Worm (Caenorhabditis elegans): ENCODE measurements around the gene C18H9.1.

DNA sequence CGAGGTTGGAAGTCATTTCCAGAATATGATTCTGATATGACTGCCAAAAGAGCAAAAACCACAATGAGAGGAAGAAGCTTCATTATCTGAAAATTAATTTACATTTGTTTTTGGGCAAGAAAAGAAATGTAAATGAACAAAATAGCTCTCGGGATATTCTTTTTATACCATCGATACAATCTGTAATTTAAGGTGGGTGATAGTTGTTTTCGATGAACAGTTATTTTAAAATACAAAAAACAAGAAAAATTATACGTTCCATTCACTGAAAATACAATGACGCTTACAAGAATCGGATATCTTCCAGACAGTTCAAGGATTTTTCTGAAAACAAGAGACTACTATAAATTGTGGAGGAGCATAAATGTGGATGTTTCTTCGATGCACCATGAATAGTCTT is 45.8 kb downstream of the C18H9.1 start, which contains the start of gene ins-15:
- TF ChIP-seq nhr-28 (tag; optimal IDR thresholded peaks at IDR 0.05): no peak
- TF ChIP-seq mdl-1 (tag; optimal IDR thresholded peaks at IDR 0.05): no peak
- TF ChIP-seq nhr-237 (tag; optimal IDR thresholded peaks at IDR 0.05): no peak
- no peak for TF ChIP-seq isw-1 (GFP tag; IDR thresholded peaks at IDR 0.05)
- TF ChIP-seq nhr-77 (tag; optimal IDR thresholded peaks at IDR 0.05): no peak
- TF ChIP-seq dsc-1 (tag; optimal IDR thresholded peaks at IDR 0.05): no peak
- TF ChIP-seq mef-2 (tag; optimal IDR thresholded peaks at IDR 0.05): no peak
- TF ChIP-seq lin-15B (tag; optimal IDR thresholded peaks at IDR 0.05): no peak
- no peak for TF ChIP-seq elt-2 (tag; optimal IDR thresholded peaks at IDR 0.05)
- no peak for TF ChIP-seq nhr-20 (tag; optimal IDR thresholded peaks at IDR 0.05)
- TF ChIP-seq aly-2 (tag; optimal IDR thresholded peaks at IDR 0.05): no peak
- TF ChIP-seq hlh-17 (GFP tag; optimal IDR thresholded peaks at IDR 0.05; ENCODE audit: borderline replicate concordance): no peak
- TF ChIP-seq C04F5.9 (tag; optimal IDR thresholded peaks at IDR 0.05): no peak
- TF ChIP-seq ceh-82 (tag; optimal IDR thresholded peaks at IDR 0.05): no peak
